Worm (Caenorhabditis elegans) whole organism, L3 larva: Measurements from ENCODE around the gene srd-39.

Experiments
- ZK546.5 ChIP-seq: sonication (generic microtip); optimal IDR thresholded peaks from 2 replicates; lab custom pipeline; 2017; ENCODE audit warnings: missing biosample characterization, missing genetic modification characterization
- ama-1 ChIP-seq: fragments of 150-350 bp; optimal IDR thresholded peaks from 2 replicates; lab custom pipeline; 2018
- ceh-82 ChIP-seq: fragments of 150-350 bp; optimal IDR thresholded peaks from 2 replicates; lab custom pipeline; 2014; ENCODE audit warnings: missing biosample characterization, missing genetic modification characterization
- pqm-1 ChIP-seq: fragments of 150-350 bp; optimal IDR thresholded peaks from 2 replicates; lab custom pipeline; 2017; ENCODE audit warnings: missing biosample characterization, missing genetic modification characterization, inconsistent platforms
- unc-62 ChIP-seq: fragments of 150-350 bp; sonication (generic microtip); optimal IDR thresholded peaks from 4 replicates; lab custom pipeline; 2014; ENCODE audit warnings: missing biosample characterization, missing genetic modification reagents, missing genetic modification characterization

DNA sequence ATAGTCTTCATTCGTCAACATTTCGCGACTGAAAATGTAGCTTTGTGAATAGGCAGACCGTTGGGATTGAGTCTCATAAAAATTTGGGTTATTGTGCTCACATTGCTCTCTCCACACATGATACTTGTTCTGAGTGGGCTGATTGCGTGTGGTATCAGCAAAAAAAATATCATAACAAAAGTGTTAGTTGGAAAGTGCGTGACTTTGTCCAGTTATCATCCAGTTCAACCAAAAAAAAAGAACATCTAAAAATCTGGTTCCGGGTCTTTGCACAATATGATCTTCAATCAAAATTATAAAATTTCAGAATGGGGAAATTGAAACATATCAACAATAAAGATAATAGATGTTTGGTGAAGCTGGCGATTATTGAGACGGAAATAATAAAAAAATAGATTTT, at the start of gene srd-39:
- TF ChIP-seq ZK546.5 (tag; lab: Kevin White, UChicago): no peak
- no peak for TF ChIP-seq unc-62 (GFP tag; lab: Kevin White, UChicago)
- TF ChIP-seq ceh-82 (tag; lab: Kevin White, UChicago): no peak
- no peak for TF ChIP-seq ama-1 (lab: Kevin White, UChicago)
- TF ChIP-seq pqm-1 (tag; lab: Kevin White, UChicago): no peak
